Worm (Caenorhabditis elegans) whole organism, L4 larva: ENCODE data around the gene nhr-44.

ENCODE experiments used
- aha-1 ChIP-seq: fragments of 150-350 bp; peaks from one replicate; lab custom pipeline; 2014; ENCODE audit warnings: missing biosample characterization, missing genetic modification characterization
- ceh-28 ChIP-seq: fragments of 150-350 bp; optimal IDR thresholded peaks from 2 replicates; lab custom pipeline; 2014; ENCODE audit warnings: missing biosample characterization, missing genetic modification reagents, missing genetic modification characterization
- ceh-82 ChIP-seq: sonication (generic microtip); optimal IDR thresholded peaks from 2 replicates; lab custom pipeline; 2017; ENCODE audit warnings: missing biosample characterization, missing genetic modification characterization
- egl-43 ChIP-seq: fragments of 200-800 bp; sonication (Bioruptor generic); IDR thresholded peaks from 2 replicates; pipeline ENCODE4 v1.3.6; 2022; ENCODE audit warnings: missing genetic modification reagents, missing genetic modification characterization, missing compliant biosample characterization
- hif-1 ChIP-seq, 2 experiments: sonication (generic microtip); optimal IDR thresholded peaks; 2 replicates each; lab custom pipeline; 2016 to 2017; ENCODE audit warnings: missing compliant biosample characterization in 2 of 2, missing genetic modification characterization in 2 of 2, missing genetic modification reagents in 2 of 2, missing genotype in 2 of 2, mild to moderate bottlenecking in 1 of 2
- lin-15B ChIP-seq: fragments of 150-350 bp; sonication (generic microtip); optimal IDR thresholded peaks from 3 replicates; lab custom pipeline; 2014; ENCODE audit warnings: missing biosample characterization, missing genetic modification characterization
- lin-39 ChIP-seq: fragments of 150-350 bp; optimal IDR thresholded peaks from 2 replicates; lab custom pipeline; 2014; ENCODE audit warnings: missing biosample characterization, missing genetic modification reagents, missing genetic modification characterization
- mdt-29 ChIP-seq: fragments of 200-800 bp; sonication (Bioruptor generic); IDR thresholded peaks from 2 replicates; pipeline ENCODE4 v1.3.6; 2022; ENCODE audit warnings: missing genetic modification reagents, missing genetic modification characterization, missing compliant biosample characterization
- mxl-3 ChIP-seq: fragments of 200-800 bp; sonication (Bioruptor generic); optimal IDR thresholded peaks from 2 replicates; lab custom pipeline; 2018; ENCODE audit warnings: mild to moderate bottlenecking, missing genetic modification characterization, missing compliant biosample characterization
- nhr-25 ChIP-seq: sonication (generic microtip); optimal IDR thresholded peaks from 2 replicates; lab custom pipeline; 2017; ENCODE audit warnings: missing genetic modification characterization, mild to moderate bottlenecking, missing compliant biosample characterization, antibody characterized with exemption, moderate library complexity, borderline replicate concordance; ENCODE audit not compliant: insufficient read depth
- nhr-48 ChIP-seq: sonication (generic microtip); optimal IDR thresholded peaks from 2 replicates; lab custom pipeline; 2016; ENCODE audit warnings: mild to moderate bottlenecking, missing genetic modification characterization, missing compliant biosample characterization
- nhr-77 ChIP-seq: fragments of 150-350 bp; optimal IDR thresholded peaks from 2 replicates; lab custom pipeline; 2014; ENCODE audit warnings: missing biosample characterization, missing genetic modification characterization
- pha-4 ChIP-seq, 2 experiments: fragments of 150-350 bp in 1 of 2; fragments of 200-800 bp in 1 of 2; sonication (Bioruptor generic) in 1 of 2; IDR thresholded peaks in 1 of 2; optimal IDR thresholded peaks in 1 of 2; 2 replicates each; pipeline versions ENCODE4 v1.3.6 to Lab custom; 2014 to 2022; ENCODE audit warnings: missing genetic modification characterization in 2 of 2, missing genetic modification reagents in 2 of 2, missing biosample characterization in 1 of 2, missing compliant biosample characterization in 1 of 2

ce11 chrV:8994272-8994671, 30.4 kb upstream of the nhr-44 start:
- TF ChIP-seq egl-43 (GFP tag; lab: Robert Waterston, UW): no peak
- TF ChIP-seq nhr-48 (tag; lab: Kevin White, UChicago): no peak
- no peak for TF ChIP-seq ceh-28 (tag; lab: Kevin White, UChicago)
- TF ChIP-seq lin-15B (tag; lab: Kevin White, UChicago): no peak
- no peak for TF ChIP-seq pha-4 (GFP tag; IDR thresholded peaks at IDR 0.05; lab: Robert Waterston, UW)
- TF ChIP-seq pha-4 (tag; optimal IDR thresholded peaks at IDR 0.05; lab: Kevin White, UChicago): no peak
- no peak for TF ChIP-seq mdt-29 (GFP tag; lab: Robert Waterston, UW)
- no peak for TF ChIP-seq mxl-3 (GFP tag; lab: Kevin White, UChicago)
- TF ChIP-seq ceh-82 (tag; lab: Kevin White, UChicago): no peak
- no peak for TF ChIP-seq lin-39 (tag; lab: Kevin White, UChicago)
- TF ChIP-seq hif-1 (tag; optimal IDR thresholded peaks at IDR 0.05; lab: Kevin White, UChicago): no peak
- no peak for TF ChIP-seq nhr-77 (tag; lab: Kevin White, UChicago)
- peak; percentile 36 for TF ChIP-seq aha-1
- TF ChIP-seq nhr-25: no peak
